Worm (Caenorhabditis elegans): ENCODE results near the gene subs-4.
A peak's percentile ranks its signal among the peaks of the same experiment; 100 is the strongest.

Gene subs-4

ce11 chrIII:11371236-11371635 lies 10.8 kb upstream of the subs-4 start (continued):
- no peak for TF ChIP-seq tag-97 (GFP tag; IDR thresholded peaks at IDR 0.05)
- no peak for TF ChIP-seq cey-2 (tag; optimal IDR thresholded peaks at IDR 0.05; ENCODE audit: borderline replicate concordance, insufficient read depth)
- TF ChIP-seq attf-4 (tag; optimal IDR thresholded peaks at IDR 0.05): no peak
- TF ChIP-seq mes-2 (tag; optimal IDR thresholded peaks at IDR 0.05; ENCODE audit: poor library complexity, severe bottlenecking): peak; percentile 83
- peak; percentile 41 for TF ChIP-seq dpl-1 (GFP tag; optimal IDR thresholded peaks at IDR 0.05)
- TF ChIP-seq aha-1 (tag): peak; percentile 95
- no peak for TF ChIP-seq T20F7.1 (GFP tag; optimal IDR thresholded peaks at IDR 0.05)
- TF ChIP-seq daf-8 (GFP tag; IDR thresholded peaks at IDR 0.05): peak; percentile 69; the same call in 1 of the 2 replicates
- no peak for TF ChIP-seq ceh-62 (tag; optimal IDR thresholded peaks at IDR 0.05)
- no peak for TF ChIP-seq zfp-2 (tag; optimal IDR thresholded peaks at IDR 0.05)
- TF ChIP-seq mep-1 (tag; optimal IDR thresholded peaks at IDR 0.05): peak; percentile 49
- no peak; the same call in none of the 2 replicates for TF ChIP-seq daf-19 (GFP tag; conservative IDR thresholded peaks at IDR 0.05)
- no peak for TF ChIP-seq aly-2 (tag; optimal IDR thresholded peaks at IDR 0.05)
- no peak for TF ChIP-seq Y75B8A.6 (GFP tag; IDR thresholded peaks at IDR 0.05)
- TF ChIP-seq lin-13 (GFP tag; optimal IDR thresholded peaks at IDR 0.05): peak; percentile 59
- TF ChIP-seq jun-1 (tag; optimal IDR thresholded peaks at IDR 0.05): no peak
- TF ChIP-seq nhr-42 (GFP tag; IDR thresholded peaks at IDR 0.05): no peak; the same call in 1 of the 2 replicates
- 0 out of 2 replicates have a peak, but pooled peaks have one; percentile 52 for TF ChIP-seq Y48G9A.11 (GFP tag; IDR thresholded peaks at IDR 0.05)
- TF ChIP-seq ama-1 (optimal IDR thresholded peaks at IDR 0.05): no peak
- TF ChIP-seq lin-1 (GFP tag; IDR thresholded peaks at IDR 0.05): peak; percentile 79; the same call in 1 of the 2 replicates
- 0 out of 2 replicates have a peak, but pooled peaks have one; percentile 54 for TF ChIP-seq ctbp-1 (GFP tag; IDR thresholded peaks at IDR 0.05)
- no peak for TF ChIP-seq nhr-10 (tag; optimal IDR thresholded peaks at IDR 0.05)
- peak; percentile 54 for TF ChIP-seq unc-130 (GFP tag; optimal IDR thresholded peaks at IDR 0.05)
- TF ChIP-seq nhr-41 (GFP tag; IDR thresholded peaks at IDR 0.05): 0 out of 2 replicates have a peak, but pooled peaks have one; percentile 18
- TF ChIP-seq pha-4 (GFP tag; IDR thresholded peaks at IDR 0.05): peak; percentile 75; the same call in 1 of the 2 replicates
- TF ChIP-seq pha-4 (tag; optimal IDR thresholded peaks at IDR 0.05): no peak
- peak in 1 of 2 experiments; percentile 83 for TF ChIP-seq unc-62 (GFP tag; optimal IDR thresholded peaks at IDR 0.05 in 1 of 2)
- TF ChIP-seq unc-62 (tag; optimal IDR thresholded peaks at IDR 0.05): no peak
- peak; percentile 90 for TF ChIP-seq egl-43 (GFP tag; IDR thresholded peaks at IDR 0.05)
- TF ChIP-seq dmd-9 (GFP tag; IDR thresholded peaks at IDR 0.05): peak; percentile 34; the same call in 1 of the 2 replicates
- no peak for TF ChIP-seq lsy-2 (tag; optimal IDR thresholded peaks at IDR 0.05)
- TF ChIP-seq nhr-76 (tag; optimal IDR thresholded peaks at IDR 0.05): no peak
- peak; percentile 43 for TF ChIP-seq F49E8.2 (tag; optimal IDR thresholded peaks at IDR 0.05; ENCODE audit: borderline replicate concordance)
- TF ChIP-seq snpc-1.2 (GFP tag; IDR thresholded peaks at IDR 0.05): peak; percentile 64; the same call in 1 of the 2 replicates
- TF ChIP-seq ztf-7 (tag; optimal IDR thresholded peaks at IDR 0.05): no peak
- TF ChIP-seq Y105C5A.15 (GFP tag; IDR thresholded peaks at IDR 0.05): no peak
- TF ChIP-seq set-16 (GFP tag; IDR thresholded peaks at IDR 0.05): peak; percentile 39
- peak; percentile 69 for TF ChIP-seq Y5F2A.4 (GFP tag; optimal IDR thresholded peaks at IDR 0.05)
- TF ChIP-seq snpc-4 (tag; optimal IDR thresholded peaks at IDR 0.05): no peak

ce11 chrIII:11371688-11372087 lies 10.3 kb upstream of the subs-4 start, which contains the start of gene tba-7:
TSS of gene tba-7 (minus strand) at chrIII:11371788.
- TF ChIP-seq nhr-76 (tag; optimal IDR thresholded peaks at IDR 0.05): no peak
- TF ChIP-seq gei-8 (GFP tag; optimal IDR thresholded peaks at IDR 0.05): no peak
- no peak for TF ChIP-seq hmg-1.1 (GFP tag; IDR thresholded peaks at IDR 0.05)
- TF ChIP-seq dmd-6 (GFP tag; IDR thresholded peaks at IDR 0.05): no peak
- TF ChIP-seq nhr-41 (GFP tag; IDR thresholded peaks at IDR 0.05): no peak
- TF ChIP-seq nhr-25 (tag; optimal IDR thresholded peaks at IDR 0.05; ENCODE audit: borderline replicate concordance, insufficient read depth): no peak
- TF ChIP-seq nhr-48 (tag; optimal IDR thresholded peaks at IDR 0.05): no peak
- TF ChIP-seq ctbp-1 (GFP tag; IDR thresholded peaks at IDR 0.05): no peak
- no peak for TF ChIP-seq D1046.2 (GFP tag; IDR thresholded peaks at IDR 0.05)
- no peak for TF ChIP-seq dve-1 (tag; optimal IDR thresholded peaks at IDR 0.05; ENCODE audit: insufficient read depth)
- TF ChIP-seq php-3 (GFP tag; IDR thresholded peaks at IDR 0.05): no peak
- no peak for TF ChIP-seq tra-1 (GFP tag; IDR thresholded peaks at IDR 0.05)
